Fruit fly (Drosophila melanogaster): ENCODE measurements around the gene Naa60.

Gene Naa60

dm6 chr3L:9705591-9705990 is 21.1 kb upstream of the Naa60 start:
- TF ChIP-seq CG14655 (GFP tag; optimal IDR thresholded peaks at IDR 0.05), result no peak
- TF ChIP-seq Snoo (tag; optimal IDR thresholded peaks at IDR 0.05), result no peak
- no peak for TF ChIP-seq Pif1A (GFP tag; optimal IDR thresholded peaks at IDR 0.05)
- no peak for TF ChIP-seq fd96Ca (GFP tag; IDR thresholded peaks at IDR 0.05)
- TF ChIP-seq CG10348 (GFP tag; IDR thresholded peaks at IDR 0.05), result no peak
- no peak for TF ChIP-seq CG17806 (tag; optimal IDR thresholded peaks at IDR 0.05)
- no peak for TF ChIP-seq CG34367 (tag; optimal IDR thresholded peaks at IDR 0.05)
- TF ChIP-seq CG32121 (GFP tag; IDR thresholded peaks at IDR 0.05), result no peak
- no peak for TF ChIP-seq EcR (GFP tag; optimal IDR thresholded peaks at IDR 0.05)
- TF ChIP-seq CG12605 (GFP tag; IDR thresholded peaks at IDR 0.05), result no peak
- TF ChIP-seq rn (GFP tag; IDR thresholded peaks at IDR 0.05), result no peak
- no peak for TF ChIP-seq CG8159 (tag; optimal IDR thresholded peaks at IDR 0.05)
- TF ChIP-seq CG4496 (GFP tag; IDR thresholded peaks at IDR 0.05), result no peak
- TF ChIP-seq Pif1B (GFP tag; optimal IDR thresholded peaks at IDR 0.05), result no peak
- TF ChIP-seq CG15710 (tag; optimal IDR thresholded peaks at IDR 0.05), result no peak
- no peak for TF ChIP-seq Ets98B (GFP tag; IDR thresholded peaks at IDR 0.05)
- no peak for TF ChIP-seq CG13204 (GFP tag; optimal IDR thresholded peaks at IDR 0.05)
- TF ChIP-seq D1 (tag; optimal IDR thresholded peaks at IDR 0.05), result no peak

DNA sequence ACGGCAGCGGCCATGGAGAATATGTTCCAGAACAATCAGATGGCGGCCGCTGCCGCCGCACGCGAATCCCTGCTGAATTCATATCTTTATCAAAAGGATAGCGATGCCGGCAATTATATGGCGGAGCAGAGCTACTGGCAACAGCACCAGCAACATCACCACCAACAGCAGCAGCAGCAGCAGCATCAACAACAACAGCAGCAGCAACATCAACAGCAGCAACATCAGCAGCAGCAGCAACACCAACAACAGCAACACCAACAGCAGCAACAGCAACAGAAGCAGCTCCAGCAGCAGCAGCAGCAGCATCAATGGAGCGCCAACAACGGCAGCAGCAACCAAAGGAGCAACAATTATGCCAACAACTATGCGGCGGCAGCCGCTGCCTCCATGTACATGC is 17.9 kb upstream of the Naa60 start:
- TF ChIP-seq Snoo (tag; optimal IDR thresholded peaks at IDR 0.05), result no peak
- TF ChIP-seq CG17806 (tag; optimal IDR thresholded peaks at IDR 0.05), result no peak
- no peak for TF ChIP-seq CG8301 (tag; optimal IDR thresholded peaks at IDR 0.05)
- TF ChIP-seq CG8159 (tag; optimal IDR thresholded peaks at IDR 0.05), result no peak
- no peak for TF ChIP-seq CG10348 (GFP tag; IDR thresholded peaks at IDR 0.05)
- TF ChIP-seq CG13204 (GFP tag; optimal IDR thresholded peaks at IDR 0.05), result no peak
- no peak for TF ChIP-seq CG9948 (tag; optimal IDR thresholded peaks at IDR 0.05)
- no peak for TF ChIP-seq Pif1B (GFP tag; optimal IDR thresholded peaks at IDR 0.05)
- no peak for TF ChIP-seq EcR (GFP tag; optimal IDR thresholded peaks at IDR 0.05)
- no peak for TF ChIP-seq Ets98B (GFP tag; IDR thresholded peaks at IDR 0.05)
- TF ChIP-seq CG12605 (GFP tag; IDR thresholded peaks at IDR 0.05), result no peak
- TF ChIP-seq CG34367 (tag; optimal IDR thresholded peaks at IDR 0.05), result no peak
- no peak for TF ChIP-seq CG4496 (GFP tag; IDR thresholded peaks at IDR 0.05)
- TF ChIP-seq fd96Ca (GFP tag; IDR thresholded peaks at IDR 0.05), result no peak
- TF ChIP-seq CG32121 (GFP tag; IDR thresholded peaks at IDR 0.05), result no peak
- no peak for TF ChIP-seq D1 (tag; optimal IDR thresholded peaks at IDR 0.05)
- no peak for TF ChIP-seq gl (tag; optimal IDR thresholded peaks at IDR 0.05)
- TF ChIP-seq rn (GFP tag; IDR thresholded peaks at IDR 0.05), result no peak
- no peak for TF ChIP-seq CG15710 (tag; optimal IDR thresholded peaks at IDR 0.05)
- no peak for TF ChIP-seq CG14655 (GFP tag; optimal IDR thresholded peaks at IDR 0.05)

DNA sequence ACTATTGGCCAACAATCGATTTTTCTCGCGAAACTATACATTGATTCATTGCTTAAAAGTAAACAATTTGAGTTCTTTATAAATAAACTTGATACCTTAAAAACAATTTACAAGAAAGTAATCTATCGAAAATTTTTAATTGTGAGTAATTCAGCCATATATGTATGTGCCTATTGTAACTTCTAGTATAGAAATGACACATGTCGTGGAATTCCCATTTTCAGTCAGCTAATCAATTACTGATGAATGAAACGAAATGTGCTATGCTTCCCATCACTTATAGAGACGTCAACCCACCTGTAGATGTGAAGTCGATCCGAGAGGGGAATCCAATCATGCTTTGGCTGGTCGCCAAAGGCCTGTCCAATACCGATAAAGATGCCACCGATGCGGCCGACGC is 15.5 kb upstream of the Naa60 start:
- TF ChIP-seq fd96Ca (GFP tag; IDR thresholded peaks at IDR 0.05), result no peak
- no peak for TF ChIP-seq Pif1A (GFP tag; optimal IDR thresholded peaks at IDR 0.05)
- no peak for TF ChIP-seq Ets98B (GFP tag; IDR thresholded peaks at IDR 0.05)
- TF ChIP-seq CG15710 (tag; optimal IDR thresholded peaks at IDR 0.05), result no peak
- no peak for TF ChIP-seq rn (GFP tag; IDR thresholded peaks at IDR 0.05)
- no peak for TF ChIP-seq Pif1B (GFP tag; optimal IDR thresholded peaks at IDR 0.05)
- TF ChIP-seq gl (tag; optimal IDR thresholded peaks at IDR 0.05), result no peak
- no peak for TF ChIP-seq CG17806 (tag; optimal IDR thresholded peaks at IDR 0.05)
- no peak for TF ChIP-seq CG34367 (tag; optimal IDR thresholded peaks at IDR 0.05)
- TF ChIP-seq Snoo (tag; optimal IDR thresholded peaks at IDR 0.05), result no peak
- TF ChIP-seq CG32121 (GFP tag; IDR thresholded peaks at IDR 0.05), result no peak
- TF ChIP-seq CG10348 (GFP tag; IDR thresholded peaks at IDR 0.05), result no peak

DNA sequence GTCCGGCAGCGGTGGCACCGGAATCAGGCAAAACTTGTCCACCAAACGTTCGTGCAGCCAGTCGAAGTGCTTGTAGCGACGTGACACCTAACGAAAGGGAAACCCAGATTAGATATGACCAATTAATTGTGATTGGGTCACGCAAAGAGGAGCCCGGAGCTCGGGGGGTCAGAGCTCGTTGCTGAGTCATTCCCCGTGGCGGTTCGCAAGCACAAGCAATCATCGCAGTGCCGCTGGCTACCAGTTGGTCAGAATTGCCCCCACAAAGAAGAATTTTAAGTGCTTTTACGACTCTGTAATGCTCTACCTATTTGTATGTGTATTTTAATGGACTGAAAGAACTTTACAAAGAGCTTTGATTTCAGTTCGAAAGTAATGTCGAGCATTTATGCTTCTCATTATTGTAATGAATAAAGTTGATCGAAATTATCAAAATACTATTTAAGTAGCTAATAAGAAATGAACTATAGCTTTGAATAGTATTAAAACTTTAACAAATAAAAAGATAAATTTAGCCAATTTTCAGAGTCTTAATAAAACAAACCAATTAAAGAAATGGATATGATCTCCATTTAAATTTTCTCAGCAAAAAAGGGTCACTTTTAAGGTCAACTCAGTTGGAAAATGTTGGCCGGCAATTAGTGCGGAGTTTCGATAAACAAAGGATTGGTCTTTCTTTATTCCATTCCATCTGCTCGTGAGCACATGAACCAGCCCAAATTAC is 14.5 kb upstream of the Naa60 start:
- TF ChIP-seq CG8301 (tag; optimal IDR thresholded peaks at IDR 0.05), result no peak
- no peak for TF ChIP-seq CG32121 (GFP tag; IDR thresholded peaks at IDR 0.05)
- peak; percentile 2 for TF ChIP-seq CG8159 (tag; optimal IDR thresholded peaks at IDR 0.05)

dm6 chr3L:9713383-9713827 is 13.3 kb upstream of the Naa60 start, which contains the start of gene SH3PX1:
Gene SH3PX1 (minus strand): TSS chr3L:9713827.
- TF ChIP-seq fd96Ca (GFP tag; IDR thresholded peaks at IDR 0.05) (0 out of 3 replicates have a peak, but pooled peaks have one; percentile 34), CG13204 (GFP tag; optimal IDR thresholded peaks at IDR 0.05) (no peak), EcR (GFP tag; optimal IDR thresholded peaks at IDR 0.05) (peak; percentile 4)

DNA sequence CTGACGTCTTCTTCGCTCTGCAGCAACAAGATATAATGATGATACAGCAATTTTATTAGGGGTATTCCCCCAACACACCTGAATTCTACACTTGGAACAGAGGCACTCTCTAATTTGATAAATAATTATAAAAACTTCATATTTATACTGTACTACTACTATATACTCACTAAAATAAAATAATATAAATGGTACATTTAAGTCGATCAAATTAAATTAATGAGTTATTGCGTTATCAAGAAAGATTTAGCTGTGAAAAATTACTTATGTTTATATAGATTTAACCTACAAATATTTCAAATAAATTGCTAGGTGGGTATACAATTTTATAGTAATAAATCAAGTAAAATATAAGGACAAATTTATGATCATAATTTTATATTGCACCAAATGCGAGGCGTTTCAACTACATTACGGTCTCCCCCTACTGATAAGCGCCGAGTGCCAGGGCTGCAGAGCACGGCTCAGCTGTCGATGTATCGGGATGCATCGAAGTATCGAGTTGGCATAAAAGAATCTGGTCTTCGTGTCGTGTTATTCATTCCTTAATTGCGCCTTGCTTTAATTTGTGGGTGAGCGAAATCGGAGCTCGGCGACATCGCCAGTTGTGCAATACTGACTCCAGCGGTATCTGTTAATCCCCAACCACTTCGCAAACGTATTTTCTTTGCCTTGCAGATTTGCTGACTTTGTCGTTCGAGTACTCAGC is 12.7 kb upstream of the Naa60 start, which contains the start of gene vsg:
vsg (plus strand) TSS at position 497 of the 709 bp plus-strand sequence.
- TF ChIP-seq CG17806 (tag; optimal IDR thresholded peaks at IDR 0.05) (peak; percentile 62), rn (GFP tag; IDR thresholded peaks at IDR 0.05) (no peak), CG32121 (GFP tag; IDR thresholded peaks at IDR 0.05) (peak; percentile 54; the same call in 1 of the 2 replicates), Snoo (tag; optimal IDR thresholded peaks at IDR 0.05) (peak; percentile 67), Pif1A (GFP tag; optimal IDR thresholded peaks at IDR 0.05) (no peak), CG8159 (tag; optimal IDR thresholded peaks at IDR 0.05) (peak; percentile 84), Ets98B (GFP tag; IDR thresholded peaks at IDR 0.05) (peak; percentile 2; the same call in 1 of the 2 replicates), CG10348 (GFP tag; IDR thresholded peaks at IDR 0.05) (peak; percentile 21; the same call in 1 of the 2 replicates), CG9948 (tag; optimal IDR thresholded peaks at IDR 0.05) (peak; percentile 78), CG34367 (tag; optimal IDR thresholded peaks at IDR 0.05) (peak; percentile 60), CG4496 (GFP tag; IDR thresholded peaks at IDR 0.05) (peak; percentile 43; the same call in 1 of the 3 replicates), D1 (tag; optimal IDR thresholded peaks at IDR 0.05) (no peak), CG12605 (GFP tag; IDR thresholded peaks at IDR 0.05) (0 out of 2 replicates have a peak, but pooled peaks have one; percentile 43), Pif1B (GFP tag; optimal IDR thresholded peaks at IDR 0.05) (no peak), CG15710 (tag; optimal IDR thresholded peaks at IDR 0.05) (peak; percentile 83), gl (tag; optimal IDR thresholded peaks at IDR 0.05) (no peak), fd96Ca (GFP tag; IDR thresholded peaks at IDR 0.05) (peak; percentile 32; the same call in 1 of the 3 replicates), EcR (GFP tag; optimal IDR thresholded peaks at IDR 0.05) (no peak), CG13204 (GFP tag; optimal IDR thresholded peaks at IDR 0.05) (no peak), CG8301 (tag; optimal IDR thresholded peaks at IDR 0.05) (peak; percentile 63), CG14655 (GFP tag; optimal IDR thresholded peaks at IDR 0.05) (no peak)
